Fruit fly (Drosophila melanogaster): ENCODE data around the gene CG17107.

The CG17107 gene

DNA sequence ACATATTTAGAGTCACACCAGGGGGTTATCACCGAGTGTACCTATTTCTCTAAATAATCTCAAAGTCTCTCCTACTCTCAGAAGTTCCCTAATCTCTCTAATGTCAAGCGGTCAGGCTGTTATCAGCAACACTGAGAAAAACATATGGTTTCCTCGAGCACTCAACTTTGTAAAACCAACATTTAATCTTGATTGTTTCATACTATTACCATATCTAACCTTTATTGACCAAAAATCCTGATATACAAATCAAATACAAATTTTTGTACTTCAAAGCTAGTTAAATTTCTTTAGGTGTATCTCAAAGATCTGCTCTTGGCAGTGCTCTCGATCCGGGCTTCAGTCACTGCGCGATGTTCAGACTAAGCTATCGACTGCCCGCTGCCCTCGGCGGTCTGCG lies 21.6 kb downstream of the CG17107 start, which contains the start of gene CG6415 (continued):
- TF ChIP-seq Myc (optimal IDR thresholded peaks at IDR 0.05), result no peak
- no peak for TF ChIP-seq Dif (GFP tag; optimal IDR thresholded peaks at IDR 0.05; ENCODE audit: partially characterized antibody)
- TF ChIP-seq HLH106 (tag; optimal IDR thresholded peaks at IDR 0.05), result peak; percentile 82
- peak; percentile 52 for TF ChIP-seq sv (GFP tag; optimal IDR thresholded peaks at IDR 0.05)
- peak; percentile 81 for TF ChIP-seq br (GFP tag; optimal IDR thresholded peaks at IDR 0.05)
- TF ChIP-seq GATAd (GFP tag; optimal IDR thresholded peaks at IDR 0.05), result no peak
- peak; percentile 67 for TF ChIP-seq Sp1 (GFP tag; optimal IDR thresholded peaks at IDR 0.05)
- no peak for TF ChIP-seq Abd-B (GFP tag; optimal IDR thresholded peaks at IDR 0.05)

DNA sequence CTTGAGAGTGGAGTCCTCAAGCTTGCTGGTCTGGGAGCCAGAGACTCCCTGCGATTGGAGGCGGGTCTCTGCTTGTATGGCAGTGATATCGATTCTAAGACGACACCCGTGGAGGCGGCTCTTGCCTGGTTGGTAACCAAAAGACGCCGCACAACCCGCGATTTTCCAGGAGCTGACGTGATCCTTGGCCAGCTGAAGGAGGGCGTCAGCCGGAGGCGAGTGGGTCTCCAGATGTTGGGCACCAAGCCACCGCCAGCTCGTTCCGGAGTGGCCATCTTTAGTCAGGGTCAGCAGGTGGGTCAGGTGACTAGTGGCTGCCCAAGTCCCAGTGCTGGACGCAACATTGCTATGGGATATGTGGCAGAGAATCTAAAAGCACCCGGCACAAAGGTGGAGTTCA lies 22.7 kb downstream of the CG17107 start:
- TF ChIP-seq Vsx2 (GFP tag; optimal IDR thresholded peaks at IDR 0.05; ENCODE audit: partially characterized antibody), result no peak
- no peak for TF ChIP-seq jim (GFP tag; optimal IDR thresholded peaks at IDR 0.05)
- TF ChIP-seq Myc (optimal IDR thresholded peaks at IDR 0.05), result no peak
- TF ChIP-seq rgr (GFP tag; optimal IDR thresholded peaks at IDR 0.05), result no peak
- no peak for TF ChIP-seq foxo (GFP tag; optimal IDR thresholded peaks at IDR 0.05)
- no peak for TF ChIP-seq CrebA (GFP tag; optimal IDR thresholded peaks at IDR 0.05; ENCODE audit: borderline replicate concordance)
- TF ChIP-seq fru (GFP tag; optimal IDR thresholded peaks at IDR 0.05), result no peak
- TF ChIP-seq psq (GFP tag; optimal IDR thresholded peaks at IDR 0.05), result no peak
- no peak for TF ChIP-seq HLH106 (tag; optimal IDR thresholded peaks at IDR 0.05)
- no peak for TF ChIP-seq Hnf4 (GFP tag; optimal IDR thresholded peaks at IDR 0.05)
- TF ChIP-seq Dfd (GFP tag; optimal IDR thresholded peaks at IDR 0.05), result no peak
- no peak for TF ChIP-seq Jra (GFP tag; optimal IDR thresholded peaks at IDR 0.05)

DNA sequence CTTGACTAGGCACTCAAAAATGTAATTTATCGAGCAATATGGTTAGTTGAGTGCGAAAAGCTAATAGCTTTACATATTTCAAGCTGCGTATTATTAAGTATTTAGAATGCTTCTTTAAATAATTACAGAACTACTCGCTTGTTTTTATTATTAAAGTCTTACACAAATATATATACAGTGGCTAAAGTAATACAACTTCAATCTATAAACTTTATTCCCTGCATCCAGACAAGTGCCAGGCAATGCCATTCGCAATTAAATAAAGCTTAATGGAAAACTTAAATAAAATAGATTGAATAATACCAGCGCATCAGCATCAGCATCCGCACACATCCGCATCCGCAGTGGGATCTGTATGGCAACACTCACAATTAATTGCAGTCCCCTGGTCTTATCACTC lies 24.6 kb downstream of the CG17107 start:
- TF ChIP-seq OdsH (GFP tag; optimal IDR thresholded peaks at IDR 0.05) (no peak), Jra (GFP tag; optimal IDR thresholded peaks at IDR 0.05) (no peak), CrebA (GFP tag; optimal IDR thresholded peaks at IDR 0.05; ENCODE audit: borderline replicate concordance) (no peak), jim (GFP tag; optimal IDR thresholded peaks at IDR 0.05) (no peak), dl (GFP tag; optimal IDR thresholded peaks at IDR 0.05; ENCODE audit: insufficient read depth in 1 of 2, partially characterized antibody in 2 of 2) (no peak), psq (GFP tag; optimal IDR thresholded peaks at IDR 0.05) (no peak), pan (optimal IDR thresholded peaks at IDR 0.05) (no peak), Dfd (GFP tag; optimal IDR thresholded peaks at IDR 0.05) (no peak), sv (GFP tag; optimal IDR thresholded peaks at IDR 0.05) (no peak), br (GFP tag; optimal IDR thresholded peaks at IDR 0.05) (no peak), Dif (GFP tag; optimal IDR thresholded peaks at IDR 0.05; ENCODE audit: partially characterized antibody) (no peak), N (GFP tag; optimal IDR thresholded peaks at IDR 0.05) (no peak), CG9705 (GFP tag; optimal IDR thresholded peaks at IDR 0.05) (no peak), Mio (GFP tag; optimal IDR thresholded peaks at IDR 0.05) (no peak)

DNA sequence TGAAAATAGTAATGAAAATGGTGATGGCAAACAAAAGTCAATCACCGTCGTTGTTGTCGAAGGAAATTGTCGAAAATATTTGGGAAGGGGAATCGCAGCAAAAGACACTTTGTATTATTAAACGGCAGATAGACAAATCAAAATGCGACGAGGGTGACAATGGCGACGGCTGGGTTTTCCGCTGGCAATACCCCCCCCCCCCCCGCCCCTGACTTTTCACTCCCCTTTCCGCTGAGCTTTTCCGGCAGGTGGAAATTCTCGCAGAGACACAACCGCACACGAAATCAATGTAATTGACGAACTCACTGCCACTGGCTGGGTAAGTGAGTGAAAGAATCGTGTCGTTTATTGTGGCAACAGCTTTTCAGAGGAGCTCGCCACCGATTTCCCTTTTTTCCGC lies 26.4 kb downstream of the CG17107 start:
- TF ChIP-seq Dfd (GFP tag; optimal IDR thresholded peaks at IDR 0.05), result peak; percentile 83
- TF ChIP-seq N (GFP tag; optimal IDR thresholded peaks at IDR 0.05), result no peak

DNA sequence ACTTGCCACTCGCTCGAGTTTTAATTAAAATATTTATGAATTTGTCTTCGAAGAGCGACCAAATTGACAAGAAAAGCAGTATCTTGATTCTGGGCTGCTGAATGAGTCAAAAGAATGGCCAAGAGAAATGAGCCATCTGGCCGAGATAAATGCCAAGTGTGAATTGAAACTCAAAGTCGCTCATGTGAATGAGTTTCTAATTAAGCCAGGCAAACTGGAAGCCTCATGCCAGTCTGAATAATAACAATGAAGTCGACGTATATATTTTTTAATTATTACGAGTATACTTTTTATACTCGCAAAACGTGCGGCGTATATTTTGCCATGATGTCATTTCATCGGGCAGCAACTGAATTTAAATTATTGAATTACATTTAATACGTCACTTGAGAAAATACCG lies 27.7 kb downstream of the CG17107 start, which contains the start of gene Lip2:
TSS of gene Lip2 (minus strand) at position 101 of the 400 bp plus-strand sequence.
- no peak for TF ChIP-seq rgr (GFP tag; optimal IDR thresholded peaks at IDR 0.05)
- TF ChIP-seq br (GFP tag; optimal IDR thresholded peaks at IDR 0.05), result no peak
- no peak for TF ChIP-seq ey (GFP tag; optimal IDR thresholded peaks at IDR 0.05)
- TF ChIP-seq Jra (GFP tag; optimal IDR thresholded peaks at IDR 0.05), result no peak
- TF ChIP-seq lola (GFP tag; optimal IDR thresholded peaks at IDR 0.05), result no peak
- no peak for TF ChIP-seq Myc (optimal IDR thresholded peaks at IDR 0.05)
- TF ChIP-seq CG32264 (GFP tag; optimal IDR thresholded peaks at IDR 0.05), result no peak
- no peak for TF ChIP-seq h (GFP tag; optimal IDR thresholded peaks at IDR 0.05)
- no peak for TF ChIP-seq sv (GFP tag; optimal IDR thresholded peaks at IDR 0.05)
- no peak for TF ChIP-seq OdsH (GFP tag; optimal IDR thresholded peaks at IDR 0.05)
- TF ChIP-seq brk (GFP tag; optimal IDR thresholded peaks at IDR 0.05), result no peak
- no peak for TF ChIP-seq Dif (GFP tag; optimal IDR thresholded peaks at IDR 0.05; ENCODE audit: partially characterized antibody)
- no peak for TF ChIP-seq fru (GFP tag; optimal IDR thresholded peaks at IDR 0.05)
- TF ChIP-seq jim (GFP tag; optimal IDR thresholded peaks at IDR 0.05), result no peak

DNA sequence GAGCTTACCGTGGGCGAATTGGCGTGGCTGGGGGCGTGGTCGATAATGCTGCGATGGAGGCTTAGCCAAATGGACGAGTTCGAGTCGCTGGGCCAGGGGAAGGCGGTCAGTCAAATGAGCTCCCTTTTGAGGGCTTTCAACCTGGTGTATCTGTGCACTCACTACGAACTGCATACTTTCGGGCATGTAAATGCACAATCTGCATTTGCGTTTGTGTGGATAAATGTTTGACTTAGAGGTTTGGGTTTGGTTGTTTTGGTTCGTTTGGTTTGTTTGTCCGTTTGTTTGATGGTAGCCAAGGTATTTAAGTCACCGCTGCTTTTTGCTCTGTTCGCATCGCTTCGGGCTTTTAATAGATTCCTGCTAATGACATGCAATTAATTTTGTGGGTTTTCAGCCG lies 29.5 kb downstream of the CG17107 start:
- TF ChIP-seq jim (GFP tag; optimal IDR thresholded peaks at IDR 0.05), result no peak
- TF ChIP-seq ey (GFP tag; optimal IDR thresholded peaks at IDR 0.05), result no peak
- no peak for TF ChIP-seq Myc (optimal IDR thresholded peaks at IDR 0.05)
- no peak for TF ChIP-seq dsf (GFP tag; optimal IDR thresholded peaks at IDR 0.05; ENCODE audit: borderline replicate concordance)
- no peak for TF ChIP-seq br (GFP tag; optimal IDR thresholded peaks at IDR 0.05)
- TF ChIP-seq tai (GFP tag; optimal IDR thresholded peaks at IDR 0.05), result no peak
- TF ChIP-seq dl (GFP tag; optimal IDR thresholded peaks at IDR 0.05; ENCODE audit: insufficient read depth in 1 of 2, partially characterized antibody in 2 of 2), result no peak
- no peak for TF ChIP-seq usp (GFP tag; optimal IDR thresholded peaks at IDR 0.05)
- TF ChIP-seq Dif (GFP tag; optimal IDR thresholded peaks at IDR 0.05; ENCODE audit: partially characterized antibody), result no peak
- TF ChIP-seq pan (optimal IDR thresholded peaks at IDR 0.05), result no peak
- TF ChIP-seq Mio (GFP tag; optimal IDR thresholded peaks at IDR 0.05), result no peak
- no peak for TF ChIP-seq h (GFP tag; optimal IDR thresholded peaks at IDR 0.05)
- TF ChIP-seq Dfd (GFP tag; optimal IDR thresholded peaks at IDR 0.05), result no peak
- no peak for TF ChIP-seq woc (GFP tag; optimal IDR thresholded peaks at IDR 0.05)
- TF ChIP-seq dmrt93B (GFP tag; optimal IDR thresholded peaks at IDR 0.05), result no peak
